Worm (Caenorhabditis elegans) whole organism, L2 larva: Measurements from ENCODE around the gene T08D10.4.
"Not testable (repeated sequence)": the region's sequence is repeated elsewhere in the genome, so short reads cannot be mapped to it uniquely, and the experiment has no call there.

Source experiments
- F13H6.1 ChIP-seq: sonication (generic microtip); optimal IDR thresholded peaks from 2 replicates; lab custom pipeline; 2016; ENCODE audit warnings: missing genetic modification characterization, missing compliant biosample characterization
- Y55F3AM.14 ChIP-seq: fragments of 200-800 bp; sonication (Bioruptor generic); optimal IDR thresholded peaks from 2 replicates; lab custom pipeline; 2018; ENCODE audit warnings: mild to moderate bottlenecking, missing genetic modification characterization, missing compliant biosample characterization
- ZK546.5 ChIP-seq: sonication (generic microtip); optimal IDR thresholded peaks from 2 replicates; lab custom pipeline; 2017; ENCODE audit warnings: missing biosample characterization, missing genetic modification characterization
- alr-1 ChIP-seq: fragments of 150-350 bp; optimal IDR thresholded peaks from 2 replicates; lab custom pipeline; 2014; ENCODE audit warnings: missing biosample characterization, missing genetic modification characterization
- ama-1 ChIP-seq: fragments of 150-350 bp; optimal IDR thresholded peaks from 2 replicates; lab custom pipeline; 2018; ENCODE audit warnings: inconsistent platforms
- ceh-16 ChIP-seq: fragments of 150-350 bp; optimal IDR thresholded peaks from 2 replicates; lab custom pipeline; 2014; ENCODE audit warnings: missing biosample characterization, missing genetic modification characterization
- crh-2 ChIP-seq: sonication (generic microtip); optimal IDR thresholded peaks from 2 replicates; lab custom pipeline; 2017; ENCODE audit warnings: missing biosample characterization, missing genetic modification characterization
- dmd-4 ChIP-seq: sonication (generic microtip); optimal IDR thresholded peaks from 2 replicates; lab custom pipeline; 2017; ENCODE audit warnings: missing biosample characterization, missing genetic modification characterization
- egl-27 ChIP-seq: sonication (generic microtip); optimal IDR thresholded peaks from 3 replicates; lab custom pipeline; 2017; ENCODE audit warnings: missing biosample characterization, missing genetic modification reagents, missing genetic modification characterization
- elt-1 ChIP-seq: fragments of 150-350 bp; optimal IDR thresholded peaks from 2 replicates; lab custom pipeline; 2014; ENCODE audit warnings: missing biosample characterization, missing genetic modification characterization
- elt-3 ChIP-seq: sonication (generic microtip); optimal IDR thresholded peaks from 2 replicates; lab custom pipeline; 2017; ENCODE audit warnings: missing biosample characterization, missing genetic modification characterization
- fos-1 ChIP-seq: fragments of 150-350 bp; optimal IDR thresholded peaks from 2 replicates; lab custom pipeline; 2014; ENCODE audit warnings: missing biosample characterization, missing genetic modification characterization
- lin-11 ChIP-seq: fragments of 150-350 bp; sonication (generic microtip); optimal IDR thresholded peaks from 2 replicates; lab custom pipeline; 2014; ENCODE audit warnings: missing biosample characterization, missing genetic modification characterization, inconsistent platforms, mixed read lengths
- lin-13 ChIP-seq: fragments of 150-350 bp; optimal IDR thresholded peaks from 2 replicates; lab custom pipeline; 2014; ENCODE audit warnings: missing biosample characterization, missing genetic modification reagents, missing genetic modification characterization
- lin-39 ChIP-seq: fragments of 150-350 bp; optimal IDR thresholded peaks from 2 replicates; lab custom pipeline; 2014; ENCODE audit warnings: missing biosample characterization, missing genetic modification reagents, missing genetic modification characterization
- lsy-2 ChIP-seq, 2 experiments: fragments of 150-350 bp in 1 of 2; sonication (generic microtip) in 1 of 2; optimal IDR thresholded peaks; 2 replicates each; lab custom pipeline; 2014 to 2017; ENCODE audit warnings: missing biosample characterization in 2 of 2, missing genetic modification characterization in 2 of 2
- mab-5 ChIP-seq: fragments of 150-350 bp; optimal IDR thresholded peaks from 2 replicates; lab custom pipeline; 2014; ENCODE audit warnings: missing biosample characterization, missing genetic modification characterization
- mbf-1 ChIP-seq: sonication (generic microtip); optimal IDR thresholded peaks from 2 replicates; lab custom pipeline; 2017; ENCODE audit warnings: missing biosample characterization, missing genetic modification characterization
- mdl-1 ChIP-seq, 2 experiments: fragments of 150-350 bp in 1 of 2; sonication (generic microtip) in 1 of 2; optimal IDR thresholded peaks; 2 replicates each; lab custom pipeline; 2017; ENCODE audit warnings: missing biosample characterization in 2 of 2, missing genetic modification characterization in 2 of 2
- nhr-129 ChIP-seq: fragments of 150-350 bp; optimal IDR thresholded peaks from 2 replicates; lab custom pipeline; 2014; ENCODE audit warnings: missing biosample characterization, missing genetic modification characterization
- nhr-23 ChIP-seq: fragments of 150-350 bp; optimal IDR thresholded peaks from 2 replicates; lab custom pipeline; 2014; ENCODE audit warnings: missing biosample characterization, missing genetic modification reagents, missing genetic modification characterization
- nhr-237 ChIP-seq: fragments of 150-350 bp; optimal IDR thresholded peaks from 2 replicates; lab custom pipeline; 2014; ENCODE audit warnings: missing biosample characterization, missing genetic modification characterization
- nhr-25 ChIP-seq: fragments of 150-350 bp; sonication (generic microtip); optimal IDR thresholded peaks from 3 replicates; lab custom pipeline; 2014; ENCODE audit warnings: missing biosample characterization, missing genetic modification characterization
- peb-1 ChIP-seq: fragments of 150-350 bp; optimal IDR thresholded peaks from 2 replicates; lab custom pipeline; 2014; ENCODE audit warnings: missing biosample characterization, missing genetic modification characterization
- sma-3 ChIP-seq: sonication (generic microtip); optimal IDR thresholded peaks from 2 replicates; lab custom pipeline; 2016; ENCODE audit warnings: missing genetic modification reagents, missing genetic modification characterization, missing compliant biosample characterization
- sma-9 ChIP-seq, 2 experiments: fragments of 150-350 bp in 1 of 2; sonication (generic microtip) in 1 of 2; optimal IDR thresholded peaks; 2 replicates each; lab custom pipeline; 2014 to 2016; ENCODE audit warnings: missing genetic modification characterization in 2 of 2, mild to moderate bottlenecking in 1 of 2, missing biosample characterization in 1 of 2, missing compliant biosample characterization in 1 of 2, missing genetic modification reagents in 1 of 2, moderate library complexity in 1 of 2
- unc-39 ChIP-seq: fragments of 150-350 bp; optimal IDR thresholded peaks from 2 replicates; lab custom pipeline; 2014; ENCODE audit warnings: missing biosample characterization, missing genetic modification characterization
- unc-55 ChIP-seq: fragments of 150-350 bp; sonication (generic microtip); optimal IDR thresholded peaks from 3 replicates; lab custom pipeline; 2014; ENCODE audit warnings: missing biosample characterization, missing genetic modification reagents, missing genetic modification characterization
- ztf-11 ChIP-seq: sonication (generic microtip); optimal IDR thresholded peaks from 2 replicates; lab custom pipeline; 2017; ENCODE audit warnings: missing biosample characterization, missing genetic modification characterization

T08D10.4 gene

ce11 chrX:11965163-11965562 is 12.0 kb upstream of the T08D10.4 start:
- TF ChIP-seq mdl-1 (tag; optimal IDR thresholded peaks at IDR 0.05; lab: Kevin White, UChicago), result no peak
- no peak for TF ChIP-seq unc-39 (tag; lab: Kevin White, UChicago)
- no peak for TF ChIP-seq peb-1 (tag; lab: Kevin White, UChicago)
- peak; percentile 39 for TF ChIP-seq nhr-25
- TF ChIP-seq sma-9 (GFP tag; optimal IDR thresholded peaks at IDR 0.05; lab: Kevin White, UChicago), result peak; percentile 79
- TF ChIP-seq sma-9 (tag; optimal IDR thresholded peaks at IDR 0.05; lab: Kevin White, UChicago), result no peak
- TF ChIP-seq sma-3 (GFP tag; lab: Kevin White, UChicago), result peak; percentile 20

ce11 chrX:11964555-11964954 is 11.4 kb upstream of the T08D10.4 start:
- TF ChIP-seq sma-9 (GFP tag; optimal IDR thresholded peaks at IDR 0.05; lab: Kevin White, UChicago) (peak; percentile 73), sma-9 (tag; optimal IDR thresholded peaks at IDR 0.05; lab: Kevin White, UChicago) (no peak), lin-39 (tag; lab: Kevin White, UChicago) (no peak), ceh-16 (tag; lab: Kevin White, UChicago) (no peak), nhr-237 (tag; lab: Kevin White, UChicago) (no peak), fos-1 (peak; percentile 82)

- peak; percentile 47 for TF ChIP-seq sma-9 (GFP tag; optimal IDR thresholded peaks at IDR 0.05; lab: Kevin White, UChicago)
- TF ChIP-seq sma-9 (tag; optimal IDR thresholded peaks at IDR 0.05; lab: Kevin White, UChicago), result no peak
- TF ChIP-seq nhr-25, result peak; percentile 12
- TF ChIP-seq ama-1 (lab: Kevin White, UChicago), result no peak
- TF ChIP-seq elt-1 (tag; lab: Kevin White, UChicago), result peak; percentile 58
- peak; percentile 72 for TF ChIP-seq ceh-16 (tag; lab: Kevin White, UChicago)
Measured at ce11 chrX:11963659-11964058, 10.5 kb upstream of the T08D10.4 start.

- peak; percentile 34 for TF ChIP-seq egl-27
- TF ChIP-seq ztf-11, result no peak
- TF ChIP-seq ama-1 (lab: Kevin White, UChicago), result no peak
- TF ChIP-seq lin-13 (GFP tag; lab: Kevin White, UChicago), result no peak
- TF ChIP-seq dmd-4, result no peak
- peak; percentile 19 for TF ChIP-seq F13H6.1 (tag; lab: Kevin White, UChicago)
- TF ChIP-seq crh-2 (tag; lab: Kevin White, UChicago), result peak; percentile 56
- no peak for TF ChIP-seq lsy-2 (tag; optimal IDR thresholded peaks at IDR 0.05; lab: Kevin White, UChicago)
- peak; percentile 54 for TF ChIP-seq sma-9 (GFP tag; optimal IDR thresholded peaks at IDR 0.05; lab: Kevin White, UChicago)
- no peak for TF ChIP-seq sma-9 (tag; optimal IDR thresholded peaks at IDR 0.05; lab: Kevin White, UChicago)
- peak in 1 of 2 experiments; percentile 32 for TF ChIP-seq mdl-1 (tag; optimal IDR thresholded peaks at IDR 0.05; lab: Kevin White, UChicago)
- no peak for TF ChIP-seq nhr-129
- TF ChIP-seq elt-1 (tag; lab: Kevin White, UChicago), result no peak
- TF ChIP-seq Y55F3AM.14 (GFP tag; lab: Kevin White, UChicago), result no peak
- TF ChIP-seq fos-1, result peak; percentile 71
- peak; percentile 16 for TF ChIP-seq sma-3 (GFP tag; lab: Kevin White, UChicago)
Measured at ce11 chrX:11962050-11962788, 9.1 kb upstream of the T08D10.4 start.

ce11 chrX:11961103-11961502 is 8.0 kb upstream of the T08D10.4 start, which contains the start of gene C49F5.13:
TSS of gene C49F5.13 (plus strand) at chrX:11961403.
- TF ChIP-seq nhr-129; nhr-23 (tag; lab: Kevin White, UChicago); elt-3 (tag; lab: Kevin White, UChicago): not testable (repeated sequence)

ce11 chrX:11959838-11960237 is 6.7 kb upstream of the T08D10.4 start, which contains the start of gene C49F5.8:
TSS of gene C49F5.8 (plus strand) at chrX:11960138.
- TF ChIP-seq lin-39 (tag; lab: Kevin White, UChicago) (no peak), mbf-1 (no peak), mdl-1 (tag; optimal IDR thresholded peaks at IDR 0.05; lab: Kevin White, UChicago) (no peak), Y55F3AM.14 (GFP tag; lab: Kevin White, UChicago) (no peak), lsy-2 (tag; optimal IDR thresholded peaks at IDR 0.05; lab: Kevin White, UChicago) (no peak)
- TF ChIP-seq, all 48 proteins: peak for 0

ce11 chrX:11957246-11957645 is 4.1 kb upstream of the T08D10.4 start, which contains the start of gene T08D10.5:
TSS of gene T08D10.5 (plus strand) at chrX:11957546.
- no peak for TF ChIP-seq unc-55 (GFP tag; lab: Kevin White, UChicago)
- no peak for TF ChIP-seq nhr-23 (tag; lab: Kevin White, UChicago)
- TF ChIP-seq egl-27, result no peak
- no peak for TF ChIP-seq sma-3 (GFP tag; lab: Kevin White, UChicago)
- TF ChIP-seq mab-5 (tag; lab: Kevin White, UChicago), result no peak
- no peak for TF ChIP-seq fos-1
- TF ChIP-seq lsy-2 (tag; optimal IDR thresholded peaks at IDR 0.05; lab: Kevin White, UChicago), result no peak
- no peak for TF ChIP-seq alr-1 (tag; lab: Kevin White, UChicago)
- TF ChIP-seq lin-11 (tag; lab: Kevin White, UChicago), result no peak
- no peak for TF ChIP-seq ZK546.5
